Fruit fly (Drosophila melanogaster) whole organism, embryonic: ENCODE data around the gene CG13012.

Source experiments
- Atf-2 ChIP-seq: fragments of 200-800 bp; sonication (Bioruptor generic); optimal IDR thresholded peaks from 2 replicates; lab custom pipeline; 2016; ENCODE audit warnings: missing biosample characterization, missing genetic modification characterization
- Awh ChIP-seq: fragments of 200-800 bp; sonication (Bioruptor generic); IDR thresholded peaks from 2 replicates; pipeline ENCODE4, ENCODE4 v1.3.6; 2022; ENCODE audit warnings: missing biosample characterization, missing genetic modification characterization
- CG15514 ChIP-seq: fragments of 200-800 bp; sonication (Bioruptor generic); optimal IDR thresholded peaks from 3 replicates; lab custom pipeline; 2017; ENCODE audit warnings: missing biosample characterization, missing genetic modification characterization, mild to moderate bottlenecking, moderate library complexity, missing genetic modification reagents
- CG16813 ChIP-seq: fragments of 200-800 bp; sonication (Bioruptor generic); IDR thresholded peaks from 3 replicates; pipeline ENCODE4 v1.3.6; 2022; ENCODE audit warnings: missing biosample characterization, missing genetic modification characterization; ENCODE audit not compliant: partially characterized antibody
- CG16815 ChIP-seq: fragments of 200-800 bp; sonication (Bioruptor generic); optimal IDR thresholded peaks from 3 replicates; lab custom pipeline; 2017; ENCODE audit warnings: missing biosample characterization, mild to moderate bottlenecking, missing genetic modification characterization
- CG17328 ChIP-seq: fragments of 200-800 bp; sonication (Bioruptor generic); IDR thresholded peaks from 2 replicates; pipeline ENCODE4 v1.3.6; 2022; ENCODE audit warnings: missing biosample characterization, missing genetic modification characterization
- CG17802 ChIP-seq: fragments of 200-800 bp; sonication (Bioruptor generic); optimal IDR thresholded peaks from 2 replicates; lab custom pipeline; 2018; ENCODE audit warnings: missing biosample characterization, mild to moderate bottlenecking, missing genetic modification characterization, moderate library complexity
- CG2199 ChIP-seq: fragments of 200-800 bp; sonication (Bioruptor generic); IDR thresholded peaks from 3 replicates; pipeline ENCODE4 v1.3.6; 2022; ENCODE audit warnings: missing biosample characterization, missing genetic modification characterization
- CG2678 ChIP-seq: fragments of 200-800 bp; sonication (Bioruptor generic); optimal IDR thresholded peaks from 3 replicates; lab custom pipeline; 2019; ENCODE audit warnings: missing biosample characterization, mild to moderate bottlenecking, missing genetic modification characterization, moderate library complexity
- CG2889 ChIP-seq: fragments of 200-800 bp; sonication (Bioruptor generic); IDR thresholded peaks from 3 replicates; pipeline ENCODE4 v1.3.6; 2022; ENCODE audit warnings: missing biosample characterization, missing genetic modification characterization
- CG3065 ChIP-seq: fragments of 200-800 bp; sonication (Bioruptor generic); optimal IDR thresholded peaks from 2 replicates; lab custom pipeline; 2016; ENCODE audit warnings: missing biosample characterization, missing genetic modification characterization
- CG3281 ChIP-seq: fragments of 200-800 bp; sonication (Bioruptor generic); optimal IDR thresholded peaks from 3 replicates; lab custom pipeline; 2017; ENCODE audit warnings: missing biosample characterization, mild to moderate bottlenecking, missing genetic modification characterization
- CG3726 ChIP-seq: fragments of 200-800 bp; sonication (Bioruptor generic); IDR thresholded peaks from 3 replicates; pipeline ENCODE4, ENCODE4 v1.3.6; 2022; ENCODE audit warnings: missing biosample characterization, missing genetic modification characterization
- CG4328 ChIP-seq: fragments of 200-800 bp; sonication (Bioruptor generic); optimal IDR thresholded peaks from 3 replicates; lab custom pipeline; 2017; ENCODE audit warnings: missing biosample characterization, missing genetic modification reagents, missing genetic modification characterization
- CG4617 ChIP-seq: fragments of 200-800 bp; sonication (Bioruptor generic); optimal IDR thresholded peaks from 3 replicates; lab custom pipeline; 2016; ENCODE audit warnings: missing biosample characterization, missing genetic modification characterization, borderline replicate concordance
- CG6791 ChIP-seq: fragments of 200-800 bp; sonication (Bioruptor generic); IDR thresholded peaks from 3 replicates; pipeline ENCODE4 v1.3.6; 2022; ENCODE audit warnings: missing biosample characterization, missing genetic modification characterization; ENCODE audit not compliant: partially characterized antibody
- CG7987 ChIP-seq: fragments of 200-800 bp; sonication (Bioruptor generic); optimal IDR thresholded peaks from 2 replicates; lab custom pipeline; 2018; ENCODE audit warnings: missing biosample characterization, mild to moderate bottlenecking, missing genetic modification characterization, moderate library complexity
- CHES-1-like ChIP-seq: fragments of 200-800 bp; sonication (Bioruptor generic); optimal IDR thresholded peaks from 2 replicates; lab custom pipeline; 2016; ENCODE audit warnings: missing biosample characterization, missing genetic modification characterization
- Dad ChIP-seq: fragments of 200-800 bp; sonication (Bioruptor generic); optimal IDR thresholded peaks from 3 replicates; lab custom pipeline; 2016; ENCODE audit warnings: missing biosample characterization, missing genetic modification characterization
- H2.0 ChIP-seq: fragments of 200-800 bp; sonication (Bioruptor generic); IDR thresholded peaks from 2 replicates; pipeline ENCODE4 v1.3.6; 2022; ENCODE audit warnings: missing biosample characterization, missing genetic modification characterization
- HLH3B ChIP-seq: fragments of 200-800 bp; sonication (Bioruptor generic); IDR thresholded peaks from 2 replicates; pipeline ENCODE4 v1.3.6; 2022; ENCODE audit warnings: missing biosample characterization, missing genetic modification characterization
- Hand ChIP-seq: fragments of 200-800 bp; sonication (Bioruptor generic); optimal IDR thresholded peaks from 2 replicates; lab custom pipeline; 2017; ENCODE audit warnings: mild to moderate bottlenecking, missing biosample characterization, missing genetic modification reagents, missing genetic modification characterization
- Hey ChIP-seq: fragments of 200-800 bp; sonication (Bioruptor generic); optimal IDR thresholded peaks from 3 replicates; lab custom pipeline; 2018; ENCODE audit warnings: missing biosample characterization, mild to moderate bottlenecking, missing genetic modification characterization
- Lhr ChIP-seq: fragments of 200-800 bp; sonication (Bioruptor generic); optimal IDR thresholded peaks from 3 replicates; lab custom pipeline; 2017; ENCODE audit warnings: mild to moderate bottlenecking, missing biosample characterization, missing genetic modification reagents, missing genetic modification characterization
- Myb ChIP-seq: fragments of 200-800 bp; sonication (Bioruptor generic); optimal IDR thresholded peaks from 2 replicates; lab custom pipeline; 2016; ENCODE audit warnings: missing biosample characterization, missing genetic modification characterization
- corto ChIP-seq: fragments of 200-800 bp; sonication (Bioruptor generic); optimal IDR thresholded peaks from 2 replicates; lab custom pipeline; 2016; ENCODE audit warnings: missing biosample characterization, mild to moderate bottlenecking, missing genetic modification characterization, moderate library complexity
- hbn ChIP-seq: fragments of 200-800 bp; sonication (Bioruptor generic); IDR thresholded peaks from 2 replicates; pipeline ENCODE4 v1.3.6; 2022; ENCODE audit warnings: missing biosample characterization, missing genetic modification characterization; ENCODE audit not compliant: partially characterized antibody
- jing ChIP-seq: fragments of 200-800 bp; sonication (Bioruptor generic); optimal IDR thresholded peaks from 2 replicates; lab custom pipeline; 2018; ENCODE audit warnings: missing biosample characterization, mild to moderate bottlenecking, missing genetic modification characterization
- jumu ChIP-seq: fragments of 200-800 bp; sonication (Bioruptor generic); optimal IDR thresholded peaks from 3 replicates; lab custom pipeline; 2016; ENCODE audit warnings: missing biosample characterization, missing genetic modification characterization
- kah ChIP-seq: fragments of 200-800 bp; sonication (Bioruptor generic); optimal IDR thresholded peaks from 2 replicates; lab custom pipeline; 2018; ENCODE audit warnings: missing biosample characterization, mild to moderate bottlenecking, missing genetic modification characterization
- mld ChIP-seq: fragments of 200-800 bp; sonication (Bioruptor generic); IDR thresholded peaks from 3 replicates; pipeline ENCODE4 v1.3.6; 2022; ENCODE audit warnings: missing biosample characterization, missing genetic modification characterization; ENCODE audit not compliant: partially characterized antibody
- otp ChIP-seq: fragments of 200-800 bp; sonication (Bioruptor generic); IDR thresholded peaks from 3 replicates; pipeline ENCODE4, ENCODE4 v1.3.6; 2022; ENCODE audit warnings: missing biosample characterization, missing genetic modification characterization
- pfk ChIP-seq: fragments of 200-800 bp; sonication (Bioruptor generic); optimal IDR thresholded peaks from 2 replicates; lab custom pipeline; 2018; ENCODE audit warnings: missing biosample characterization, mild to moderate bottlenecking, missing genetic modification characterization, moderate library complexity
- pho ChIP-seq: fragments of 200-800 bp; sonication (Bioruptor generic); optimal IDR thresholded peaks from 2 replicates; lab custom pipeline; 2016; ENCODE audit warnings: missing biosample characterization, missing genetic modification characterization
- ranshi ChIP-seq: fragments of 200-800 bp; sonication (Bioruptor generic); IDR thresholded peaks from 2 replicates; pipeline ENCODE4 v1.3.6; 2022; ENCODE audit warnings: missing biosample characterization, missing genetic modification characterization
- salm ChIP-seq: fragments of 200-800 bp; sonication (Bioruptor generic); optimal IDR thresholded peaks from 2 replicates; lab custom pipeline; 2018; ENCODE audit warnings: missing biosample characterization, mild to moderate bottlenecking, missing genetic modification characterization
- stwl ChIP-seq: fragments of 200-800 bp; sonication (Bioruptor generic); optimal IDR thresholded peaks from 3 replicates; lab custom pipeline; 2018; ENCODE audit warnings: missing biosample characterization, mild to moderate bottlenecking, missing genetic modification characterization, moderate library complexity
- tna ChIP-seq: fragments of 200-800 bp; sonication (Bioruptor generic); IDR thresholded peaks from 2 replicates; pipeline ENCODE4 v1.3.6; 2022; ENCODE audit warnings: missing biosample characterization, missing genetic modification characterization; ENCODE audit not compliant: partially characterized antibody
- unpg ChIP-seq: fragments of 200-800 bp; sonication (Bioruptor generic); optimal IDR thresholded peaks from 3 replicates; lab custom pipeline; 2018; ENCODE audit warnings: missing biosample characterization, mild to moderate bottlenecking, missing genetic modification characterization, moderate library complexity
- wdn ChIP-seq: fragments of 200-800 bp; sonication (Bioruptor generic); IDR thresholded peaks from 2 replicates; pipeline ENCODE4 v1.3.6; 2022; ENCODE audit warnings: missing biosample characterization, missing genetic modification characterization
- yki ChIP-seq: fragments of >200 bp; optimal IDR thresholded peaks from 3 replicates; lab custom pipeline; 2018

The CG13012 gene

DNA sequence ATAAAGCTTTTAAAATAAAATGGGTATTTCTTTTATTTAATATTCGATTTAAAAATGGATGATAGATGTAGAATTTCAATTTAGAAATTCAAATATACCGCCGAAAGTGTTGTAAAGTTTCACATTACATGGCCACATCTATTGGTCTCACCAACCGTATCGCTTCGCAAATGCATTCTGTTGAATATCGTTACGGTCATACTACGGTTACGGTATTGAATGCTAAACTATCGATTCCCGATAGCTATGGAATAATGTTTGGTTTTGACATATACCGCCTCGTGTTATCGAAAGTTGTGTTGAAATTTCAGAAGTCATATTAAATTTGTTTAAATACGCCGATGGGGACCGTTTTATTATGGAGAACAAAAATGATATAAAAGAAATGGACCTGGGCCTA, 25.5 kb downstream of the CG13012 start, which contains the start of the genes CG32573 and CG42512 (continued):
- TF ChIP-seq CG4617: no peak
- TF ChIP-seq CG3065: no peak
- TF ChIP-seq mld (GFP tag; lab: Robert Waterston, UW): peak; percentile 53; the same call in 1 of the 3 replicates
- no peak for TF ChIP-seq wdn
- peak; percentile 63 for TF ChIP-seq hbn
- peak; percentile 24 for TF ChIP-seq Myb (GFP tag; lab: Kevin White, UChicago)
- no peak for TF ChIP-seq CG7987
- no peak for TF ChIP-seq Hand (GFP tag; lab: Kevin White, UChicago)
- peak; percentile 62; the same call in 2 of the 3 replicates for TF ChIP-seq CG6791 (GFP tag; lab: Robert Waterston, UW)
- TF ChIP-seq CG2889 (GFP tag; lab: Robert Waterston, UW): no peak
- peak; percentile 74 for TF ChIP-seq tna (GFP tag; lab: Robert Waterston, UW)
- no peak for TF ChIP-seq CG16815 (GFP tag; lab: Kevin White, UChicago)
- no peak for TF ChIP-seq Hey
- TF ChIP-seq CG17328 (GFP tag; lab: Robert Waterston, UW): no peak
- peak; percentile 67 for TF ChIP-seq CG16813 (GFP tag; lab: Robert Waterston, UW)
- no peak for TF ChIP-seq salm
- TF ChIP-seq Lhr (GFP tag; lab: Kevin White, UChicago): peak; percentile 39
- no peak for TF ChIP-seq Awh (GFP tag; lab: Robert Waterston, UW)
- no peak for TF ChIP-seq Atf-2
- TF ChIP-seq CG3281: no peak
- peak; percentile 95 for TF ChIP-seq stwl (tag; lab: Kevin White, UChicago)
- no peak for TF ChIP-seq CG17802
- TF ChIP-seq CG15514 (GFP tag; lab: Kevin White, UChicago): peak; percentile 61
- no peak for TF ChIP-seq CG2678 (tag; lab: Kevin White, UChicago)
- TF ChIP-seq H2.0 (GFP tag; lab: Robert Waterston, UW): no peak
- TF ChIP-seq ranshi (GFP tag; lab: Robert Waterston, UW): no peak
- no peak for TF ChIP-seq yki
- no peak for TF ChIP-seq pfk
- no peak for TF ChIP-seq corto (GFP tag; lab: Kevin White, UChicago)
- TF ChIP-seq CG3726: no peak
- TF ChIP-seq CHES-1-like (GFP tag; lab: Kevin White, UChicago): no peak
- TF ChIP-seq HLH3B (GFP tag; lab: Robert Waterston, UW): no peak
- TF ChIP-seq kah: no peak
- no peak for TF ChIP-seq Dad (GFP tag; lab: Kevin White, UChicago)
- TF ChIP-seq CG2199: no peak
- no peak for TF ChIP-seq jumu (GFP tag; lab: Kevin White, UChicago)
- TF ChIP-seq pho: no peak
- TF ChIP-seq otp (GFP tag; lab: Robert Waterston, UW): no peak
- no peak for TF ChIP-seq jing
- no peak for TF ChIP-seq unpg
- TF ChIP-seq CG4328 (GFP tag; lab: Kevin White, UChicago): no peak
